Worm (Caenorhabditis elegans) whole organism, young adult: ENCODE results near the gene C47A4.3.
A peak's percentile ranks its signal among the peaks of the same experiment; 100 is the strongest.

Experiments used
- C06A6.2 ChIP-seq: fragments of 200-800 bp; sonication (Bioruptor generic); conservative IDR thresholded peaks from 2 replicates; pipeline ENCODE4 v1.3.6; 2022; ENCODE audit warnings: missing genetic modification characterization, missing compliant biosample characterization
- F49E8.2 ChIP-seq: sonication (generic microtip); optimal IDR thresholded peaks from 3 replicates; lab custom pipeline; 2017; ENCODE audit warnings: missing genetic modification characterization, mild to moderate bottlenecking, missing compliant biosample characterization, antibody characterized with exemption, moderate library complexity; ENCODE audit not compliant: insufficient read depth
- F52B5.7 ChIP-seq: sonication (generic microtip); optimal IDR thresholded peaks from 2 replicates; lab custom pipeline; 2016; ENCODE audit warnings: mild to moderate bottlenecking, missing genetic modification characterization, missing compliant biosample characterization
- F57A8.1 ChIP-seq: fragments of 200-800 bp; sonication (Bioruptor generic); optimal IDR thresholded peaks from 2 replicates; lab custom pipeline; 2018; ENCODE audit warnings: mild to moderate bottlenecking, missing genetic modification characterization, moderate library complexity, missing compliant biosample characterization
- K12H6.12 ChIP-seq: fragments of 200-800 bp; sonication (Bioruptor generic); optimal IDR thresholded peaks from 2 replicates; lab custom pipeline; 2018; ENCODE audit warnings: mild to moderate bottlenecking, missing genetic modification characterization, missing compliant biosample characterization
- T07F8.4 ChIP-seq: sonication (generic microtip); optimal IDR thresholded peaks from 2 replicates; lab custom pipeline; 2016; ENCODE audit warnings: mild to moderate bottlenecking, missing genetic modification characterization, moderate library complexity, missing compliant biosample characterization
- Y53F4B.3 ChIP-seq: fragments of 200-800 bp; sonication (Bioruptor generic); IDR thresholded peaks from 2 replicates; pipeline ENCODE4 v1.3.6; 2022; ENCODE audit warnings: missing genetic modification reagents, missing genetic modification characterization, missing compliant biosample characterization
- Y79H2A.3 ChIP-seq: fragments of 200-800 bp; sonication (Bioruptor generic); conservative IDR thresholded peaks from 2 replicates; pipeline ENCODE4 v1.3.6; 2022; ENCODE audit warnings: missing genetic modification reagents, missing genetic modification characterization, missing compliant biosample characterization
- ZK185.1 ChIP-seq: sonication (generic microtip); optimal IDR thresholded peaks from 2 replicates; lab custom pipeline; 2016; ENCODE audit warnings: mild to moderate bottlenecking, missing genetic modification characterization, missing compliant biosample characterization; ENCODE audit not compliant: poor library complexity, severe bottlenecking
- aptf-3 ChIP-seq: fragments of 200-800 bp; sonication (Bioruptor generic); IDR thresholded peaks from 2 replicates; pipeline ENCODE4 v1.3.6; 2022; ENCODE audit warnings: missing genetic modification characterization, missing compliant biosample characterization
- attf-3 ChIP-seq: fragments of 200-800 bp; sonication (Bioruptor generic); conservative IDR thresholded peaks from 2 replicates; pipeline ENCODE4 v1.3.6; 2022; ENCODE audit warnings: missing genetic modification reagents, missing genetic modification characterization, missing compliant biosample characterization
- attf-5 ChIP-seq: fragments of 200-800 bp; sonication (Bioruptor generic); optimal IDR thresholded peaks from 2 replicates; lab custom pipeline; 2018; ENCODE audit warnings: mild to moderate bottlenecking, missing genetic modification characterization, missing compliant biosample characterization
- cebp-2 ChIP-seq: fragments of 200-800 bp; sonication (Bioruptor generic); IDR thresholded peaks from 2 replicates; pipeline ENCODE4 v1.3.6; 2022; ENCODE audit warnings: missing genetic modification characterization, missing compliant biosample characterization
- ceh-27 ChIP-seq: fragments of 200-800 bp; sonication (Bioruptor generic); optimal IDR thresholded peaks from 2 replicates; lab custom pipeline; 2018; ENCODE audit warnings: mild to moderate bottlenecking, missing genetic modification characterization, moderate library complexity, missing compliant biosample characterization
- ceh-40 ChIP-seq: fragments of 200-800 bp; sonication (Bioruptor generic); IDR thresholded peaks from 2 replicates; pipeline ENCODE4 v1.3.6; 2022; ENCODE audit warnings: missing genetic modification characterization, missing compliant biosample characterization
- ceh-58 ChIP-seq: fragments of 200-800 bp; sonication (Bioruptor generic); IDR thresholded peaks from 2 replicates; pipeline ENCODE4 v1.3.6; 2022; ENCODE audit warnings: missing genetic modification characterization, missing compliant biosample characterization
- chd-7 ChIP-seq: sonication (generic microtip); optimal IDR thresholded peaks from 2 replicates; lab custom pipeline; 2016; ENCODE audit warnings: mild to moderate bottlenecking, missing genetic modification characterization, moderate library complexity, missing compliant biosample characterization
- dox-1 ChIP-seq: fragments of 200-800 bp; sonication (Bioruptor generic); IDR thresholded peaks from 2 replicates; pipeline ENCODE4 v1.3.6; 2022; ENCODE audit warnings: missing genetic modification reagents, missing genetic modification characterization, missing compliant biosample characterization
- efl-1 ChIP-seq: fragments of 150-350 bp; optimal IDR thresholded peaks from 2 replicates; lab custom pipeline; 2014; ENCODE audit warnings: missing biosample characterization, missing genetic modification reagents, missing genetic modification characterization
- ets-4 ChIP-seq: fragments of 200-800 bp; sonication (Bioruptor generic); optimal IDR thresholded peaks from 2 replicates; lab custom pipeline; 2018; ENCODE audit warnings: mild to moderate bottlenecking, missing genetic modification characterization, missing compliant biosample characterization
- him-1 ChIP-seq: sonication (generic microtip); optimal IDR thresholded peaks from 2 replicates; lab custom pipeline; 2016; ENCODE audit warnings: missing genotype, missing genetic modification reagents, missing genetic modification characterization, missing compliant biosample characterization
- hmg-1.2 ChIP-seq: fragments of 200-800 bp; sonication (Bioruptor generic); IDR thresholded peaks from 2 replicates; pipeline ENCODE4 v1.3.6; 2022; ENCODE audit warnings: missing genetic modification reagents, missing genetic modification characterization, missing compliant biosample characterization
- let-607 ChIP-seq, 2 experiments: fragments of 200-800 bp in 1 of 2; sonication (Bioruptor generic) in 1 of 2; sonication (generic microtip) in 1 of 2; optimal IDR thresholded peaks; 2 replicates each; lab custom pipeline; 2016 to 2018; ENCODE audit warnings: mild to moderate bottlenecking in 2 of 2, missing compliant biosample characterization in 2 of 2, missing genetic modification characterization in 2 of 2, moderate library complexity in 2 of 2, missing genotype in 1 of 2
- lin-26 ChIP-seq: fragments of 200-800 bp; sonication (Bioruptor generic); IDR thresholded peaks from 2 replicates; pipeline ENCODE4 v1.3.6; 2022; ENCODE audit warnings: missing genetic modification reagents, missing genetic modification characterization, missing compliant biosample characterization
- madf-10 ChIP-seq: sonication (generic microtip); optimal IDR thresholded peaks from 2 replicates; lab custom pipeline; 2016; ENCODE audit warnings: mild to moderate bottlenecking, missing genetic modification characterization, missing compliant biosample characterization
- madf-6 ChIP-seq: fragments of 200-800 bp; sonication (Bioruptor generic); IDR thresholded peaks from 2 replicates; pipeline ENCODE4 v1.3.6; 2022; ENCODE audit warnings: missing genetic modification reagents, missing genetic modification characterization, missing compliant biosample characterization
- mes-4 ChIP-seq: sonication (generic microtip); optimal IDR thresholded peaks from 2 replicates; lab custom pipeline; 2016; ENCODE audit warnings: missing genotype, missing genetic modification characterization, missing compliant biosample characterization
- mxl-1 ChIP-seq: sonication (generic microtip); optimal IDR thresholded peaks from 2 replicates; lab custom pipeline; 2016; ENCODE audit warnings: missing genetic modification characterization, missing compliant biosample characterization
- nhr-27 ChIP-seq: fragments of 200-800 bp; sonication (Bioruptor generic); optimal IDR thresholded peaks from 2 replicates; lab custom pipeline; 2018; ENCODE audit warnings: mild to moderate bottlenecking, missing genetic modification characterization, moderate library complexity, missing compliant biosample characterization
- nhr-80 ChIP-seq: sonication (generic microtip); optimal IDR thresholded peaks from 2 replicates; lab custom pipeline; 2016; ENCODE audit warnings: missing genetic modification characterization, missing compliant biosample characterization
- pbrm-1 ChIP-seq: fragments of 200-800 bp; sonication (Bioruptor generic); IDR thresholded peaks from 2 replicates; pipeline ENCODE4 v1.3.6; 2022; ENCODE audit warnings: missing genetic modification reagents, missing genetic modification characterization, missing compliant biosample characterization
- rec-8 ChIP-seq, 2 experiments: sonication (generic microtip); optimal IDR thresholded peaks; 2 replicates each; lab custom pipeline; 2016; ENCODE audit warnings: mild to moderate bottlenecking in 2 of 2, missing genetic modification characterization in 2 of 2, missing genetic modification reagents in 2 of 2, missing genotype in 2 of 2, missing biosample characterization in 1 of 2, missing compliant biosample characterization in 1 of 2, moderate library complexity in 1 of 2
- repo-1 ChIP-seq: sonication (generic microtip); optimal IDR thresholded peaks from 2 replicates; lab custom pipeline; 2017; ENCODE audit warnings: mild to moderate bottlenecking, missing genetic modification characterization, missing compliant biosample characterization
- rpc-1 ChIP-seq, 2 experiments: fragments of 150-350 bp in 1 of 2; sonication (generic microtip) in 1 of 2; optimal IDR thresholded peaks; 2 replicates each; lab custom pipeline; 2014 to 2018; ENCODE audit warnings: missing biosample characterization in 1 of 2, missing genetic modification characterization in 1 of 2, missing genetic modification reagents in 1 of 2, missing genotype in 1 of 2
- snpc-1.3 ChIP-seq: sonication (generic microtip); optimal IDR thresholded peaks from 2 replicates; lab custom pipeline; 2017; ENCODE audit warnings: missing genetic modification characterization, mild to moderate bottlenecking, missing compliant biosample characterization, antibody characterized with exemption, moderate library complexity, missing genotype, missing genetic modification reagents; ENCODE audit not compliant: insufficient read depth
- snpc-4 ChIP-seq, 5 experiments: fragments of 150-350 bp in 1 of 5; sonication (generic microtip) in 4 of 5; optimal IDR thresholded peaks; 2 replicates each; lab custom pipeline; 2014 to 2018; ENCODE audit warnings: missing genetic modification characterization in 5 of 5, missing biosample characterization in 3 of 5, antibody characterized with exemption in 2 of 5, mild to moderate bottlenecking in 2 of 5, missing compliant biosample characterization in 2 of 5, missing genotype in 2 of 5, moderate library complexity in 2 of 5, missing genetic modification reagents in 1 of 5
- somi-1 ChIP-seq: fragments of 200-800 bp; sonication (Bioruptor generic); optimal IDR thresholded peaks from 2 replicates; lab custom pipeline; 2018; ENCODE audit warnings: mild to moderate bottlenecking, missing genetic modification characterization, missing compliant biosample characterization
- unc-62 ChIP-seq: fragments of 150-350 bp; optimal IDR thresholded peaks from 2 replicates; lab custom pipeline; 2014; ENCODE audit warnings: missing biosample characterization, missing genetic modification reagents, missing genetic modification characterization
- zim-3 ChIP-seq: sonication (generic microtip); optimal IDR thresholded peaks from 2 replicates; lab custom pipeline; 2017; ENCODE audit warnings: mild to moderate bottlenecking, missing genetic modification characterization, moderate library complexity, missing compliant biosample characterization
- ztf-18 ChIP-seq: sonication (generic microtip); optimal IDR thresholded peaks from 2 replicates; lab custom pipeline; 2016; ENCODE audit warnings: missing genotype, mild to moderate bottlenecking, missing genetic modification characterization, missing compliant biosample characterization
- ztf-22 ChIP-seq: fragments of 200-800 bp; sonication (Bioruptor generic); optimal IDR thresholded peaks from 2 replicates; lab custom pipeline; 2018; ENCODE audit warnings: mild to moderate bottlenecking, missing genetic modification characterization, moderate library complexity, missing compliant biosample characterization
- ztf-3 ChIP-seq: fragments of 200-800 bp; sonication (Bioruptor generic); optimal IDR thresholded peaks from 2 replicates; lab custom pipeline; 2018; ENCODE audit warnings: mild to moderate bottlenecking, missing genetic modification characterization, missing compliant biosample characterization

Gene C47A4.3

ce11 chrIV:13703828-13704425 lies 38.2 kb downstream of the C47A4.3 start, which contains the start of gene tlp-1:
Gene tlp-1 (minus strand): TSS chrIV:13704082.
- TF ChIP-seq unc-62 (GFP tag; lab: Kevin White, UChicago) (peak; percentile 94), ztf-3 (GFP tag; lab: Kevin White, UChicago) (no peak)
- TF ChIP-seq, all 124 proteins: peak for 1

DNA sequence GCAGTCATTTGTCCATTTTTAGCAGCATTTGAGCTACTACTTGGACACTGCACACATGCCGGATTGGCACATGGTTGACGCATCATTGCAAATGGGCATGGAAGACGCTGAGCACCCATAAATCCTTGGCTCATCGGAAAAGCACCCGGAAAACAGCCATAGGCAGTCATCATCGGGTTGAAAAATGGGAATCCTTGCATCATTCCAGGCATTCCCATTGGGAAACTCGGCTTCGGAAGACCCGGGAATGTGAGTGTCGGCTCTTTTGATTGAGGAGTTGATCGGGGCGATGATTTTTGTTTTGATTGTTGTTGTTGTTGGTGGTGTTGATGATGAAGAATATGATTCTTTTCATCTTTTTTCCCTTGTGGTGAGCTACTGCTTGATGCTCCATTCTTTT lies 39.5 kb downstream of the C47A4.3 start:
- no peak for TF ChIP-seq ets-4 (GFP tag; lab: Kevin White, UChicago)
- no peak for TF ChIP-seq lin-26 (GFP tag; lab: Robert Waterston, UW)
- TF ChIP-seq aptf-3: no peak
- no peak for TF ChIP-seq cebp-2 (GFP tag; lab: Robert Waterston, UW)
- no peak for TF ChIP-seq F57A8.1 (GFP tag; lab: Kevin White, UChicago)
- TF ChIP-seq nhr-27 (tag; lab: Kevin White, UChicago): no peak
- TF ChIP-seq Y79H2A.3: no peak
- no peak for TF ChIP-seq attf-3 (GFP tag; lab: Robert Waterston, UW)
- TF ChIP-seq K12H6.12 (tag; lab: Kevin White, UChicago): no peak
- no peak for TF ChIP-seq somi-1
- no peak for TF ChIP-seq F49E8.2 (tag; lab: Kevin White, UChicago)

DNA sequence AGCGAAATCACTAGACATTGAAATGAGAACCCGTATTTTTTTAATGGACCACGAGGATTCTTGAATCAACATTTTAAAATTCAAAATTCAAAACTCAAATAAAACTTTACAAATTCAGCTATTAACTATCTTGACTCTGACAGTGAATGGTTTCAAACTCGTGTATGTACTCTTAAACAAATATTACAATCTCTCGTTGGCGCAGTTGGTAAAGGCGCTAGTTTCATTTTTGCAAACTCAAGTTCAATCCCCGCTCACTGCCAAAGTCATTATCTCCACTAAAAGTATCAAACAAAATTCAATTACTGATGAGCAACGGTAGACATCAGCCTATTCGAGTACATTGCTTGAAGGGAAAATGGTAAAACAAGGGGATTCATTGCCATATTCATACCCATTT lies 40.7 kb downstream of the C47A4.3 start:
- TF ChIP-seq nhr-80 (tag; lab: Kevin White, UChicago) (no peak), madf-10 (peak; percentile 50), C06A6.2 (GFP tag; lab: Robert Waterston, UW) (no peak), ceh-27 (GFP tag; lab: Kevin White, UChicago) (peak; percentile 20), chd-7 (tag; lab: Kevin White, UChicago) (peak; percentile 64), rpc-1 (optimal IDR thresholded peaks at IDR 0.05; lab: Kevin White, UChicago) (peak; percentile 79), rpc-1 (tag; optimal IDR thresholded peaks at IDR 0.05; lab: Kevin White, UChicago) (peak; percentile 96), T07F8.4 (tag; lab: Kevin White, UChicago) (no peak), repo-1 (tag; lab: Kevin White, UChicago) (no peak), him-1 (tag; lab: Kevin White, UChicago) (peak; percentile 66), ztf-18 (peak; percentile 81), hmg-1.2 (GFP tag; lab: Robert Waterston, UW) (peak; percentile 52), mes-4 (tag; lab: Kevin White, UChicago) (peak; percentile 7), ztf-22 (GFP tag; lab: Kevin White, UChicago) (peak; percentile 31), nhr-27 (tag; lab: Kevin White, UChicago) (no peak), zim-3 (tag; lab: Kevin White, UChicago) (peak; percentile 31), ceh-58 (GFP tag; lab: Robert Waterston, UW) (no peak), Y53F4B.3 (GFP tag; lab: Robert Waterston, UW) (0 out of 2 replicates have a peak, but pooled peaks have one; percentile 7), madf-6 (GFP tag; lab: Robert Waterston, UW) (peak; percentile 51; the same call in 1 of the 2 replicates), snpc-4 (GFP tag; optimal IDR thresholded peaks at IDR 0.05; lab: Kevin White, UChicago) (peak; percentile 86), snpc-4 (tag; optimal IDR thresholded peaks at IDR 0.05; lab: Kevin White, UChicago) (peak; percentile 4 to 96 (median 92)), let-607 (tag; optimal IDR thresholded peaks at IDR 0.05; lab: Kevin White, UChicago) (no peak), ZK185.1 (tag; lab: Kevin White, UChicago) (peak; percentile 74), F52B5.7 (peak; percentile 47), pbrm-1 (GFP tag; lab: Robert Waterston, UW) (0 out of 2 replicates have a peak, but pooled peaks have one; percentile 37), rec-8 (tag; optimal IDR thresholded peaks at IDR 0.05; lab: Kevin White, UChicago) (peak; percentile 33 to 66), efl-1 (GFP tag; lab: Kevin White, UChicago) (peak; percentile 2), dox-1 (GFP tag; lab: Robert Waterston, UW) (0 out of 2 replicates have a peak, but pooled peaks have one; percentile 16), snpc-1.3 (peak; percentile 86), attf-5 (GFP tag; lab: Kevin White, UChicago) (peak; percentile 27), mxl-1 (tag; lab: Kevin White, UChicago) (peak; percentile 9), ceh-40 (GFP tag; lab: Robert Waterston, UW) (0 out of 2 replicates have a peak, but pooled peaks have one; percentile 21), unc-62 (GFP tag; lab: Kevin White, UChicago) (no peak)
